Fruit fly (Drosophila melanogaster): ENCODE results near the gene RabGGTb.

DNA sequence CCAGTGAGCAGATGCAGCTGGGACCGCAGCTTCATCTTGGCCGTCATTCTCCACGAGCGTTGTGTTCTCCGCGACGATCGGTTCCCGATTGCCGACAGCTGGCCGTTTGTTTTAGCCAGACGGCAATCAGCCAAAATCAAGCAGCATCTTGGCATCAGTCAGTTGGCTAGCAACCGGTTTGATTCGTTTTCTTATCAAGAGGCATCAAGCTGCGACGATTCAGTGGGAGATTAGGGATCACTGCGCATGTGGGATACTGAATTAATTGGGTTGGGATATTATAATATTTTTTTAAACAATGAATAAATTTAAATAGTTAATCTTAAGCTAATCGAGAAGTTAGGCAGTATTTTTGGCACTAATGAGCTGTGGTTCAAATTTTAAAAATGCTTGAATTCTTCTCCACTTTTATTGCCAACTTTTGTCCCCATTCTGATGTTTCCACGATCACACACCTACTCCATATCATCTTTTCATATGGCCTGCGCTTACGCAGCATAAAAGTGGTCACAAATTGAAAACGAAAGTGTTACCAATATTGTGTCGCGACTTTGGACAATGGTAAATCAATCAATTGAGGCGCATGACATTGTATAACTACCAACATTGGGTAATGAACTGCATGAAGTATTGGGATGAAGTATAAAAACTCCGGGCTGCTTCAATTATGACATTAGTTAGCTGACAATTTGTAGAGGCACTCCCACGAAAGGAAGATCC, 41.0 kb upstream of the RabGGTb start, which contains the start of the genes CG3119 and Cpr23B:
- TF ChIP-seq GATAe (GFP tag; conservative IDR thresholded peaks at IDR 0.05) = no peak
- TF ChIP-seq CG14441 (GFP tag; IDR thresholded peaks at IDR 0.05) = no peak
- no peak for TF ChIP-seq CG15696 (tag; optimal IDR thresholded peaks at IDR 0.05)
- TF ChIP-seq NK7.1 (GFP tag; optimal IDR thresholded peaks at IDR 0.05) = no peak

Measured in whole organism, embryonic.